Worm (Caenorhabditis elegans): Measurements from ENCODE around the gene F21D5.3.

The F21D5.3 gene

DNA sequence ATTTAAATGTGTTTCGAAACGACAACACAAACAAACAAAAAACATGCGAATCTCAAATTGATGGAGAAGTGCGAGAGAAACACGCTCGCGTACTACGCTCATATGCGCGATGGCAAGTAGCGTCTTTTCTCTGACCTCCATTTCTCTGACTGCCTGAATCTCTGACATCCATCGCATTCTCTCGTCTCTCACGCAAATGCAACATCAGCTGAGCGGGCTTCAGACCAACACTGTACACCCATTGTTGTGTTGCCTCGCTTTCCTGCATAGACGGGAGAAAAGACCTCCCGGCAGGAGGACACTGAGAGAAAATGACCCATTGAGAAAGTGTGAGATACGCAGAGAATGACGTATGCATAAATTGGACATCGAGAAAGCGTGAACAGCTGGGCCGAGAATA, 51.6 kb downstream of the F21D5.3 start:
- TF ChIP-seq dmd-9 (GFP tag; IDR thresholded peaks at IDR 0.05), result no peak
- peak; percentile 91 for TF ChIP-seq hlh-30 (tag; optimal IDR thresholded peaks at IDR 0.05; ENCODE audit: insufficient read depth)
- TF ChIP-seq saeg-2 (GFP tag; IDR thresholded peaks at IDR 0.05), result no peak
- TF ChIP-seq daf-16 (GFP tag; optimal IDR thresholded peaks at IDR 0.05), result no peak
- peak; percentile 75 for TF ChIP-seq daf-16 (tag; optimal IDR thresholded peaks at IDR 0.05)
- TF ChIP-seq aha-1 (tag), result peak; percentile 94
- TF ChIP-seq mxl-2 (GFP tag; conservative IDR thresholded peaks at IDR 0.05), result no peak
- no peak for TF ChIP-seq R02D3.7 (tag; optimal IDR thresholded peaks at IDR 0.05)
- no peak for TF ChIP-seq vab-7 (GFP tag; IDR thresholded peaks at IDR 0.05)
- TF ChIP-seq hlh-11 (tag; optimal IDR thresholded peaks at IDR 0.05), result peak; percentile 98
- no peak for TF ChIP-seq tra-1 (GFP tag; IDR thresholded peaks at IDR 0.05)
- peak; percentile 37 for TF ChIP-seq dpl-1 (GFP tag; optimal IDR thresholded peaks at IDR 0.05)
- TF ChIP-seq nhr-6 (tag; optimal IDR thresholded peaks at IDR 0.05), result peak; percentile 70
- TF ChIP-seq pqm-1 (tag; optimal IDR thresholded peaks at IDR 0.05), result peak; percentile 42
- peak; percentile 60 for TF ChIP-seq nhr-48 (tag; optimal IDR thresholded peaks at IDR 0.05)
- 0 out of 2 replicates have a peak, but pooled peaks have one; percentile 32 for TF ChIP-seq ceh-20 (GFP tag; IDR thresholded peaks at IDR 0.05)
- TF ChIP-seq unc-62 (GFP tag; optimal IDR thresholded peaks at IDR 0.05 in 1 of 2), result peak in 1 of 2 experiments; percentile 98
- TF ChIP-seq unc-62 (tag; optimal IDR thresholded peaks at IDR 0.05), result no peak
- peak in 1 of 2 experiments; percentile 88 for TF ChIP-seq mdl-1 (tag; optimal IDR thresholded peaks at IDR 0.05)
- peak; percentile 78 for TF ChIP-seq nhr-25 (tag; optimal IDR thresholded peaks at IDR 0.05; ENCODE audit: borderline replicate concordance, insufficient read depth)
- no peak for TF ChIP-seq T20F7.1 (GFP tag; optimal IDR thresholded peaks at IDR 0.05)
- no peak for TF ChIP-seq T26A8.4 (GFP tag; IDR thresholded peaks at IDR 0.05)
- no peak for TF ChIP-seq cey-2 (tag; optimal IDR thresholded peaks at IDR 0.05; ENCODE audit: borderline replicate concordance, insufficient read depth)
- TF ChIP-seq pha-4 (GFP tag; IDR thresholded peaks at IDR 0.05), result no peak
- peak; percentile 34 for TF ChIP-seq pha-4 (tag; optimal IDR thresholded peaks at IDR 0.05)
- TF ChIP-seq nhr-77 (tag; optimal IDR thresholded peaks at IDR 0.05), result peak; percentile 81
- peak; percentile 70 for TF ChIP-seq rbr-2 (tag; optimal IDR thresholded peaks at IDR 0.05)
- TF ChIP-seq mep-1 (tag; optimal IDR thresholded peaks at IDR 0.05), result peak; percentile 75
- no peak for TF ChIP-seq daf-12 (tag; optimal IDR thresholded peaks at IDR 0.05)
- TF ChIP-seq dve-1 (tag; optimal IDR thresholded peaks at IDR 0.05; ENCODE audit: insufficient read depth), result peak; percentile 85
- peak; percentile 82 for TF ChIP-seq nhr-28 (tag; optimal IDR thresholded peaks at IDR 0.05)
- peak; percentile 11 for TF ChIP-seq jun-1 (tag; optimal IDR thresholded peaks at IDR 0.05)
- TF ChIP-seq nhr-11 (tag; optimal IDR thresholded peaks at IDR 0.05), result peak; percentile 55
- peak in 1 of 2 experiments; percentile 54 for TF ChIP-seq hif-1 (tag; optimal IDR thresholded peaks at IDR 0.05)
- TF ChIP-seq php-3 (GFP tag; IDR thresholded peaks at IDR 0.05), result no peak
- TF ChIP-seq nhr-41 (GFP tag; IDR thresholded peaks at IDR 0.05), result 0 out of 2 replicates have a peak, but pooled peaks have one; percentile 17
- TF ChIP-seq ceh-82 (tag; optimal IDR thresholded peaks at IDR 0.05), result no peak

DNA sequence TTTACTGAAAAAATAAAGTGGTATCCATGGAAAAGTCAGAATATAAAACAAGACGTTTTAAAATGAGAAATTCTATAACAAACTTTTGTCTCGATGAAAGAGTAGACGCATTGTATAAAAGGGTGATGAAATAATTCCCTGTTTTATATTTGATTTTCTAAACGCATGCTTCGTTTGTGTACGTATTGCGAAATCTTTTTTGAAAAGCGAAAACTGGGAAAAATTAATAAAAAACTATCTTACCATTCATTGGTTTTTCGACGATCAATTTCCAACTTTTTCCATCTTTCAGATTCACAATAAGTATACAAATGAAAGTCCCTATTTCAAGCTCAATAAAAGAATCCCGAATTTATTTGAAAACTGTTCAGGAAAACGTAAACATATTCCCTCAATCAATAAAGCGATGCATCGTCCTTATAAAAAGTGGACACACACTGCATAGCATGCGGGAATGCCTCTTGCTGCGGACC, 54.3 kb downstream of the F21D5.3 start, which contains the start of gene C33D9.13:
C33D9.13 (minus strand) TSS at position 423 of the 473 bp plus-strand sequence.
- TF ChIP-seq zfp-2 (tag; optimal IDR thresholded peaks at IDR 0.05) (no peak), aly-2 (tag; optimal IDR thresholded peaks at IDR 0.05) (no peak), hif-1 (tag; optimal IDR thresholded peaks at IDR 0.05) (no peak), daf-19 (GFP tag; conservative IDR thresholded peaks at IDR 0.05) (no peak), set-16 (GFP tag; IDR thresholded peaks at IDR 0.05) (no peak), nhr-6 (tag; optimal IDR thresholded peaks at IDR 0.05) (no peak), tag-97 (GFP tag; IDR thresholded peaks at IDR 0.05) (no peak), lin-29 (GFP tag; IDR thresholded peaks at IDR 0.05) (no peak), nhr-10 (tag; optimal IDR thresholded peaks at IDR 0.05) (no peak), mxl-3 (GFP tag; optimal IDR thresholded peaks at IDR 0.05) (no peak), ztf-11 (tag; optimal IDR thresholded peaks at IDR 0.05) (no peak), madf-9 (GFP tag; conservative IDR thresholded peaks at IDR 0.05) (no peak), hlh-11 (tag; optimal IDR thresholded peaks at IDR 0.05) (no peak), F37D6.2 (tag; optimal IDR thresholded peaks at IDR 0.05) (no peak), ces-1 (GFP tag; optimal IDR thresholded peaks at IDR 0.05) (no peak), lin-1 (GFP tag; IDR thresholded peaks at IDR 0.05) (no peak), ceh-20 (GFP tag; IDR thresholded peaks at IDR 0.05) (no peak), nhr-42 (GFP tag; IDR thresholded peaks at IDR 0.05) (no peak), unc-39 (tag; optimal IDR thresholded peaks at IDR 0.05) (no peak)

Data from whole organism, L4 larva.